Worm (Caenorhabditis elegans) whole organism, L4 larva: Measurements from ENCODE around the gene sulp-2.

ENCODE experiments used
- D1046.2 ChIP-seq: fragments of 200-800 bp; sonication (Bioruptor generic); IDR thresholded peaks from 2 replicates; pipeline ENCODE4 v1.3.6; 2022; ENCODE audit warnings: missing genetic modification characterization, missing compliant biosample characterization
- F10B5.3 ChIP-seq: sonication (generic microtip); optimal IDR thresholded peaks from 2 replicates; lab custom pipeline; 2016; ENCODE audit warnings: mild to moderate bottlenecking, missing genetic modification characterization, missing compliant biosample characterization
- F26F4.8 ChIP-seq: fragments of 200-800 bp; sonication (Bioruptor generic); conservative IDR thresholded peaks from 2 replicates; pipeline ENCODE4 v1.3.6; 2022; ENCODE audit warnings: missing genetic modification characterization, missing compliant biosample characterization
- F37D6.2 ChIP-seq: sonication (generic microtip); optimal IDR thresholded peaks from 2 replicates; lab custom pipeline; 2016; ENCODE audit warnings: mild to moderate bottlenecking, missing genetic modification characterization, missing compliant biosample characterization
- F49E8.2 ChIP-seq: sonication (generic microtip); optimal IDR thresholded peaks from 2 replicates; lab custom pipeline; 2016; ENCODE audit warnings: missing compliant biosample characterization, mild to moderate bottlenecking, missing genetic modification characterization, borderline replicate concordance
- R02D3.7 ChIP-seq: fragments of 150-350 bp; sonication (generic microtip); optimal IDR thresholded peaks from 3 replicates; lab custom pipeline; 2014; ENCODE audit warnings: missing biosample characterization, missing genetic modification characterization
- Y105C5A.15 ChIP-seq: fragments of 200-800 bp; sonication (Bioruptor generic); IDR thresholded peaks from 2 replicates; pipeline ENCODE4 v1.3.6; 2022; ENCODE audit warnings: missing genetic modification characterization, missing compliant biosample characterization
- ZK337.2 ChIP-seq: fragments of 200-800 bp; sonication (Bioruptor generic); IDR thresholded peaks from 2 replicates; pipeline ENCODE4 v1.3.6; 2022; ENCODE audit warnings: missing genetic modification reagents, missing genetic modification characterization, missing compliant biosample characterization
- ZK546.5 ChIP-seq, 2 experiments: sonication (generic microtip); optimal IDR thresholded peaks; 2 replicates each; lab custom pipeline; 2017; ENCODE audit warnings: missing biosample characterization in 2 of 2, missing genetic modification characterization in 2 of 2
- ama-1 ChIP-seq: fragments of 150-350 bp; optimal IDR thresholded peaks from 2 replicates; lab custom pipeline; 2014; ENCODE audit warnings: inconsistent platforms, mixed read lengths
- arid-1 ChIP-seq: fragments of 200-800 bp; sonication (Bioruptor generic); conservative IDR thresholded peaks from 2 replicates; pipeline ENCODE4 v1.3.6; 2022; ENCODE audit warnings: missing genetic modification reagents, missing genetic modification characterization, missing compliant biosample characterization
- attf-4 ChIP-seq: sonication (generic microtip); optimal IDR thresholded peaks from 3 replicates; lab custom pipeline; 2017; ENCODE audit warnings: missing biosample characterization, missing genetic modification characterization
- ceh-28 ChIP-seq: fragments of 150-350 bp; optimal IDR thresholded peaks from 2 replicates; lab custom pipeline; 2014; ENCODE audit warnings: missing biosample characterization, missing genetic modification reagents, missing genetic modification characterization
- ceh-32 ChIP-seq: sonication (generic microtip); optimal IDR thresholded peaks from 2 replicates; lab custom pipeline; 2016; ENCODE audit warnings: mild to moderate bottlenecking, missing genetic modification characterization, missing compliant biosample characterization; ENCODE audit not compliant: poor library complexity
- ceh-82 ChIP-seq: sonication (generic microtip); optimal IDR thresholded peaks from 2 replicates; lab custom pipeline; 2017; ENCODE audit warnings: missing biosample characterization, missing genetic modification characterization
- ces-1 ChIP-seq: fragments of 150-350 bp; sonication (generic microtip); optimal IDR thresholded peaks from 4 replicates; lab custom pipeline; 2014; ENCODE audit warnings: missing biosample characterization, missing genetic modification reagents, missing genetic modification characterization
- daf-12 ChIP-seq: fragments of 150-350 bp; optimal IDR thresholded peaks from 2 replicates; lab custom pipeline; 2014; ENCODE audit warnings: missing biosample characterization, missing genetic modification reagents, missing genetic modification characterization
- daf-16 ChIP-seq, 3 experiments: sonication (generic microtip); optimal IDR thresholded peaks; 2 replicates each; lab custom pipeline; 2016 to 2017; ENCODE audit warnings: missing genetic modification characterization in 3 of 3, missing genetic modification reagents in 3 of 3, mild to moderate bottlenecking in 2 of 3, missing compliant biosample characterization in 2 of 3, missing biosample characterization in 1 of 3, moderate library complexity in 1 of 3
- dmd-9 ChIP-seq: fragments of 200-800 bp; sonication (Bioruptor generic); IDR thresholded peaks from 2 replicates; pipeline ENCODE4 v1.3.6; 2022; ENCODE audit warnings: missing genetic modification reagents, missing genetic modification characterization, missing compliant biosample characterization
- egl-27 ChIP-seq: sonication (generic microtip); optimal IDR thresholded peaks from 3 replicates; lab custom pipeline; 2017; ENCODE audit warnings: missing biosample characterization, missing genetic modification reagents, missing genetic modification characterization
- fos-1 ChIP-seq: fragments of 150-350 bp; optimal IDR thresholded peaks from 2 replicates; lab custom pipeline; 2014; ENCODE audit warnings: missing biosample characterization, missing genetic modification characterization
- gei-8 ChIP-seq: fragments of 200-800 bp; sonication (Bioruptor generic); optimal IDR thresholded peaks from 2 replicates; lab custom pipeline; 2018; ENCODE audit warnings: mild to moderate bottlenecking, missing genetic modification characterization, missing compliant biosample characterization
- hmg-1.1 ChIP-seq: fragments of 200-800 bp; sonication (Bioruptor generic); IDR thresholded peaks from 2 replicates; pipeline ENCODE4 v1.3.6; 2022; ENCODE audit warnings: missing genetic modification reagents, missing genetic modification characterization, missing compliant biosample characterization
- lim-7 ChIP-seq: fragments of 200-800 bp; sonication (Bioruptor generic); IDR thresholded peaks from 2 replicates; pipeline ENCODE4 v1.3.6; 2022; ENCODE audit warnings: missing genetic modification characterization, missing compliant biosample characterization
- lin-13 ChIP-seq: fragments of 150-350 bp; optimal IDR thresholded peaks from 2 replicates; lab custom pipeline; 2014; ENCODE audit warnings: missing biosample characterization, missing genetic modification reagents, missing genetic modification characterization
- lin-15B ChIP-seq: fragments of 150-350 bp; sonication (generic microtip); optimal IDR thresholded peaks from 3 replicates; lab custom pipeline; 2014; ENCODE audit warnings: missing biosample characterization, missing genetic modification characterization
- lin-38 ChIP-seq: fragments of 200-800 bp; sonication (Bioruptor generic); IDR thresholded peaks from 2 replicates; pipeline ENCODE4 v1.3.6; 2022; ENCODE audit warnings: missing genetic modification reagents, missing genetic modification characterization, missing compliant biosample characterization
- lir-3 ChIP-seq: sonication (generic microtip); optimal IDR thresholded peaks from 2 replicates; lab custom pipeline; 2016; ENCODE audit warnings: mild to moderate bottlenecking, missing genetic modification characterization, missing compliant biosample characterization
- mdt-29 ChIP-seq: fragments of 200-800 bp; sonication (Bioruptor generic); IDR thresholded peaks from 2 replicates; pipeline ENCODE4 v1.3.6; 2022; ENCODE audit warnings: missing genetic modification reagents, missing genetic modification characterization, missing compliant biosample characterization
- nhr-28 ChIP-seq: fragments of 150-350 bp; optimal IDR thresholded peaks from 2 replicates; lab custom pipeline; 2014; ENCODE audit warnings: missing biosample characterization, missing genetic modification characterization
- nhr-77 ChIP-seq: fragments of 150-350 bp; optimal IDR thresholded peaks from 2 replicates; lab custom pipeline; 2014; ENCODE audit warnings: missing biosample characterization, missing genetic modification characterization
- php-3 ChIP-seq: fragments of 200-800 bp; sonication (Bioruptor generic); IDR thresholded peaks from 2 replicates; pipeline ENCODE4 v1.3.6; 2022; ENCODE audit warnings: missing genetic modification reagents, missing genetic modification characterization, missing compliant biosample characterization
- saeg-2 ChIP-seq: fragments of 200-800 bp; sonication (Bioruptor generic); IDR thresholded peaks from 2 replicates; pipeline ENCODE4 v1.3.6; 2022; ENCODE audit warnings: missing genetic modification reagents, missing genetic modification characterization, missing compliant biosample characterization
- set-16 ChIP-seq: fragments of 200-800 bp; sonication (Bioruptor generic); IDR thresholded peaks from 2 replicates; pipeline ENCODE4 v1.3.6; 2022; ENCODE audit warnings: missing genetic modification reagents, missing genetic modification characterization, missing compliant biosample characterization
- snpc-4 ChIP-seq: fragments of 150-350 bp; optimal IDR thresholded peaks from 2 replicates; lab custom pipeline; 2014; ENCODE audit warnings: missing biosample characterization, missing genetic modification characterization
- spr-1 ChIP-seq: sonication (generic microtip); optimal IDR thresholded peaks from 2 replicates; lab custom pipeline; 2016; ENCODE audit warnings: mild to moderate bottlenecking, missing genetic modification characterization, missing compliant biosample characterization
- tag-97 ChIP-seq: fragments of 200-800 bp; sonication (Bioruptor generic); IDR thresholded peaks from 2 replicates; pipeline ENCODE4 v1.3.6; 2022; ENCODE audit warnings: missing genetic modification characterization, missing compliant biosample characterization
- unc-130 ChIP-seq: sonication (generic microtip); optimal IDR thresholded peaks from 2 replicates; lab custom pipeline; 2016; ENCODE audit warnings: missing genetic modification reagents, missing genetic modification characterization, missing compliant biosample characterization
- zip-11 ChIP-seq: fragments of 200-800 bp; sonication (Bioruptor generic); IDR thresholded peaks from 2 replicates; pipeline ENCODE4 v1.3.6; 2022; ENCODE audit warnings: missing genetic modification characterization, missing compliant biosample characterization
- ztf-7 ChIP-seq: fragments of 150-350 bp; optimal IDR thresholded peaks from 2 replicates; lab custom pipeline; 2014; ENCODE audit warnings: missing biosample characterization, missing genetic modification characterization

The sulp-2 gene

ce11 chrX:5591830-5592229 lies 7.3 kb downstream of the sulp-2 start (continued):
- TF ChIP-seq gei-8 (GFP tag; lab: Kevin White, UChicago) (no peak), lin-15B (tag; lab: Kevin White, UChicago) (no peak), ces-1 (GFP tag; lab: Kevin White, UChicago) (no peak), ztf-7 (no peak), zip-11 (GFP tag; lab: Robert Waterston, UW) (no peak), ceh-32 (tag; lab: Kevin White, UChicago) (no peak), set-16 (GFP tag; lab: Robert Waterston, UW) (peak; percentile 72), snpc-4 (tag; lab: Kevin White, UChicago) (no peak), F37D6.2 (tag; lab: Kevin White, UChicago) (no peak), daf-16 (GFP tag; optimal IDR thresholded peaks at IDR 0.05; lab: Kevin White, UChicago) (peak in 1 of 2 experiments; percentile 14), daf-16 (tag; optimal IDR thresholded peaks at IDR 0.05; lab: Kevin White, UChicago) (no peak), hmg-1.1 (GFP tag; lab: Robert Waterston, UW) (peak; percentile 67), arid-1 (GFP tag; lab: Robert Waterston, UW) (no peak), ZK337.2 (GFP tag; lab: Robert Waterston, UW) (no peak), lir-3 (tag; lab: Kevin White, UChicago) (no peak), F49E8.2 (tag; lab: Kevin White, UChicago) (no peak), tag-97 (GFP tag; lab: Robert Waterston, UW) (no peak), nhr-28 (tag; lab: Kevin White, UChicago) (peak; percentile 25), php-3 (GFP tag; lab: Robert Waterston, UW) (no peak), dmd-9 (GFP tag; lab: Robert Waterston, UW) (no peak), Y105C5A.15 (GFP tag; lab: Robert Waterston, UW) (no peak), F26F4.8 (GFP tag; lab: Robert Waterston, UW) (no peak), lin-38 (GFP tag; lab: Robert Waterston, UW) (no peak), ZK546.5 (tag; optimal IDR thresholded peaks at IDR 0.05; lab: Kevin White, UChicago) (no peak), ceh-82 (tag; lab: Kevin White, UChicago) (no peak), unc-130 (GFP tag; lab: Kevin White, UChicago) (no peak), saeg-2 (GFP tag; lab: Robert Waterston, UW) (no peak), ama-1 (lab: Kevin White, UChicago) (no peak), R02D3.7 (tag; lab: Kevin White, UChicago) (no peak), F10B5.3 (tag; lab: Kevin White, UChicago) (no peak), mdt-29 (GFP tag; lab: Robert Waterston, UW) (no peak), egl-27 (no peak), attf-4 (no peak), ceh-28 (no peak), D1046.2 (GFP tag; lab: Robert Waterston, UW) (no peak), lin-13 (GFP tag; lab: Kevin White, UChicago) (no peak), spr-1 (tag; lab: Kevin White, UChicago) (no peak), daf-12 (no peak), nhr-77 (tag; lab: Kevin White, UChicago) (no peak), fos-1 (tag; lab: Kevin White, UChicago) (no peak)

ce11 chrX:5579714-5580265 lies 19.3 kb downstream of the sulp-2 start:
- TF ChIP-seq ces-1 (GFP tag; lab: Kevin White, UChicago) (peak; percentile 2), lim-7 (GFP tag; lab: Robert Waterston, UW) (no peak)
